Worm (Caenorhabditis elegans): ENCODE results near the gene osta-1.

DNA sequence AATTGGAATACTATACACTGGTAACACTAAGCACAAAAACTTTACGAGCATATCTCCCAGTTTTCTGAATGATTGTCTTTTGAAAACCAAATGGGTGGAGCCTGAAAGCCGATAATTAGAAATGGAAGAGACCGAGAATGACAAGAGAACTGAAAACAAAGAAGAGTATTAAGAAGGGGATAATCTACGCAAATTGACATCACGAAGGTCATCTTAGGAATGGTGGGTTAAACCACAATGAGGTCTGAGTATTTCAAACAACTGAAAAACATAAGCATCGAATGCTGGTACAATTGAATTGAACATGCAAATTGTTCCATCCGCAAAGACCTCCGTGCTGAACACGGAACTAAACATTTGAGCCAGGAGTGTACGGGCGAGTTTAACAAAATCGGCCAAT lies 33.0 kb downstream of the osta-1 start, which contains the start of gene spp-24:
- no peak for TF ChIP-seq ceh-27 (GFP tag; optimal IDR thresholded peaks at IDR 0.05)
- TF ChIP-seq rpc-1 (optimal IDR thresholded peaks at IDR 0.05): no peak
- no peak for TF ChIP-seq rpc-1 (tag; optimal IDR thresholded peaks at IDR 0.05)
- no peak for TF ChIP-seq nfya-2 (GFP tag; IDR thresholded peaks at IDR 0.05)
